Worm (Caenorhabditis elegans) whole organism, L4/young adult: ENCODE measurements around the gene farl-11.
"Not testable (repeated sequence)": the region's sequence is repeated elsewhere in the genome, so short reads cannot be mapped to it uniquely, and the experiment has no call there.

ENCODE experiments used
- W03F9.2 ChIP-seq: fragments of 150-350 bp; optimal IDR thresholded peaks from 2 replicates; lab custom pipeline; 2014; ENCODE audit warnings: missing biosample characterization, missing genetic modification characterization
- dao-5 ChIP-seq: sonication (generic microtip); optimal IDR thresholded peaks from 2 replicates; lab custom pipeline; 2016; ENCODE audit warnings: missing genotype, missing genetic modification characterization, moderate library complexity, missing compliant biosample characterization
- him-1 ChIP-seq: sonication (generic microtip); optimal IDR thresholded peaks from 2 replicates; lab custom pipeline; 2016; ENCODE audit warnings: missing genotype, missing genetic modification reagents, missing genetic modification characterization, missing compliant biosample characterization

The farl-11 gene

DNA sequence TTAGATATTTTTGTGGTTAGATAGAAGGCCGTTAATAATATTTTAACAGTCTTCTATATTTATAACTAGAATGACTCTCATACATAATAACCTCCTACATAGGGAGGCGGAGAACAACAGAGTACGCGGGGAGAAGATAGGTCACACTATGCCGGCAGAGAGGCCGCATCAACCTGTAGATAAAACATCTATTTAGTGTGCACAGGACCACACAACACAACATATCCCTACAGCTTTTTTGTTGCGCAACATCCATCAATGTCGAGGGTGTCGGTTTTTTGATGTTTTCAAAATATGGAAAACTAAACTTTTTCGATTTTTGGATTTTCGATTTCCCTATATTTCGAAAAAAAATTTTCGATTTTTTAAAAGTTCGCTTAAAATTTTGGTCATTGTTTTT is 14.0 kb downstream of the farl-11 start:
- no peak for TF ChIP-seq him-1 (tag; lab: Kevin White, UChicago)
- TF ChIP-seq dao-5 (tag; lab: Kevin White, UChicago): no peak
- TF ChIP-seq W03F9.2: no peak

- TF ChIP-seq W03F9.2 (no peak), him-1 (tag; lab: Kevin White, UChicago) (no peak), dao-5 (tag; lab: Kevin White, UChicago) (no peak)
These were observed 14.8 kb downstream of the farl-11 start for ce11 chrII:7090085-7090484.

DNA sequence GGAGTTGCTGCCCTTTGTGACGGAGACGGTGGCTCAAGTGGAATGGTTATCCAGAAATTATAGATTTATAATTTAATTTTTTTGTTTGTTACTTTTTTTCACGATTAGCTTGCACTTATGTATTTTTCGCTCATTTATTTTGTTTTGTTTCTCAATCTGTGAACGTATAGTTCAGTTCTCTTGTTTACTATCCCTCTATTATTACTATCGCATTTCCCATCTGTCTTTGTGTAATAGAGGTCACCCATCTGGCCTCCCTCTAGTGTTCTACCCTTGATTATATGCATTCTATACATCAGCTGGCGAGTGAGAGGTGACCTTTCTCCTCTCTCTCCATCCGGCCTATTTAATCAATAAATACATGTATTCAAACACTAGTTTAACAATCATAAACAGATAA is 20.8 kb downstream of the farl-11 start, which contains the start of the genes T02G5.14 and T02G5.15:
TSS of gene T02G5.14 (plus strand) at position 301 of the 400 bp plus-strand sequence.
TSS of gene T02G5.15 (plus strand) at position 301 of the 400 bp plus-strand sequence.
- TF ChIP-seq dao-5 (tag; lab: Kevin White, UChicago); W03F9.2; him-1 (tag; lab: Kevin White, UChicago): not testable (repeated sequence)

DNA sequence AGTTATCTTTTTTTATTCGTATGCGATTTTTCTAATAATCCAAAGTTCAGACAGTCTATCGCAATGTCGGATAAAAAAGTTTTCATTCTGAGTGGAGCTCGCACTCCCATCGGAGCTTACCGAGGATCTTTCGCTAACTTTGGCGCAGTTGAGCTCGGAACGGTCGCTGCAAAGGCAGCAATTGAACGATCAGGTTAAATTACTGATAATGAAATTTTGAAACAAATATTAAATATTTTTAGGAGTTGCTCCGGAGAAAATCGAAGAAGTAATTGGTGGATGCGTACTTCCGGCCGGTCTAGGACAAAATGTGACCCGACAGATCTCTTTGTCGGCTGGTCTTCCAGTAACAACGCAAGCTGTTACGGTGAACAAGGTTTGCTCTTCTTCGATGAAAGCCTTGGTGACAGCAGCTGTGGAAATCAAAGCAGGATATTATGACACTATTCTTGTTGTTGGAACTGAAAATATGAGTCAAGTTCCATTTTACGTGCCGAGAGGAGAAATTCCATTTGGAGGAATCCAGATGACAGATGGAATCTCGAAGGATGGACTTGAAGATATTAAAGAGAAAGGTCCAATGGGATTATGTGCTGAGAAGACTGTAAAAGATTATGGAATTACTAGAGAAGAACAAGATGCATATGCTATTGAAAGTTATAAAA is 29.1 kb downstream of the farl-11 start, which contains the start of gene T02G5.7:
TSS of gene T02G5.7 (plus strand) at position 51 of the 665 bp plus-strand sequence.
- TF ChIP-seq W03F9.2: no peak
- TF ChIP-seq dao-5 (tag; lab: Kevin White, UChicago): no peak
- TF ChIP-seq him-1 (tag; lab: Kevin White, UChicago): no peak

- TF ChIP-seq dao-5 (tag; lab: Kevin White, UChicago): no peak
- no peak for TF ChIP-seq W03F9.2
- no peak for TF ChIP-seq him-1 (tag; lab: Kevin White, UChicago)
These were observed 31.3 kb downstream of the farl-11 start, which contains the start of gene kat-1 for ce11 chrII:7073537-7073913. kat-1 (plus strand) TSS chrII:7073814.

ce11 chrII:7072590-7073536 is 32.0 kb downstream of the farl-11 start:
- peak; percentile 11 for TF ChIP-seq him-1 (tag; lab: Kevin White, UChicago)
- TF ChIP-seq dao-5 (tag; lab: Kevin White, UChicago): no peak
- TF ChIP-seq W03F9.2: peak; percentile 58

DNA sequence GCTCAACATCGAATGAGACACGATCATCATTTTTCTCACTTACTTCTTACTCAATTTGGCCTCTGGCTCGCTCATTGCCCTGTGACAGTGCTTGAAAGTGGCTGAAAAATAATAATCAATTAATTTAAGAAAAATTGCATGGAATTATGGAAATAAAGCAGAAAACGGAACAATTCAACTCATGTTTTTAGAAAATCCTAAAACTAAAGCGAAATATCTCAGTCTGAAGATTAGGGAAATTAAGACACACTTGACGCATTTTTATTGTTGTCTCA is 32.6 kb downstream of the farl-11 start, which contains the start of gene kars-1:
TSS of gene kars-1 (minus strand) at position 101 of the 275 bp plus-strand sequence.
- no peak for TF ChIP-seq W03F9.2
- no peak for TF ChIP-seq him-1 (tag; lab: Kevin White, UChicago)
- TF ChIP-seq dao-5 (tag; lab: Kevin White, UChicago): no peak

DNA sequence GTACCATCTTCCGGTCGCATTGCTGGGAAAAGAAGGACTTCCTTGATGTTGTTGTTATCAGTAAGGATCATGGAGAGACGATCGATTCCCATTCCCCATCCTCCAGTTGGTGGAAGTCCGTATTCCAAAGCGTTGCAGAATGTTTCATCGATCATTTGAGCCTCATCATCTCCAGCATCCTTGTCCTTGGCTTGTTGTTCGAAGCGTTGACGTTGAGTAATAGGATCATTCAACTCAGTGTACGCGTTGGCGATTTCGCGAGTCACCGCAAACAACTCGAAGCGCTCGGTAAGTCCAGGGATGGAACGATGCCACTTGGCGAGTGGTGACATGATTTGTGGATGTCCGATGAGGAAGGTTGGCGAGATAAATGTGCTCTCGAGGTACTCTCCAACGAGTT is 34.4 kb downstream of the farl-11 start:
- TF ChIP-seq him-1 (tag; lab: Kevin White, UChicago): no peak
- TF ChIP-seq W03F9.2: no peak
- no peak for TF ChIP-seq dao-5 (tag; lab: Kevin White, UChicago)

DNA sequence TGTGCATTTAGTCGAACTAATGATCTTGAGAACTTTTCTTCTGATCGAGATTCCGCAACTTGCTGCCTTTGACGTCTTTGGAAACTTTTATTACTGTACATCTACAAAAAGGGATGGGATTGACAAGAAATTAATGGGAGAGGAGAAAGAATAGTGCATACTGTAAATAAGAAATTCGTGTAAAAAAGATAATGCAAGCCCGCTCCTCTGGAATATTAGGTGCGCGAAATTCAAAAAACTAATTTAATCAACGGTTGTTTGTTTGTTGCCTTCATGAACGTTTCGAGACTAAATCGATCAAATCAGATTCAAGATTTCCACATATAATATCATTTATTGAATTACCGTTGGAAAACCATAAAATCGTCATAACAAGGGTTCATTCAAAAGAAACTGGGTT is 35.0 kb downstream of the farl-11 start, which contains the start of gene him-14:
TSS of gene him-14 (minus strand) at position 101 of the 400 bp plus-strand sequence.
- TF ChIP-seq W03F9.2: no peak

DNA sequence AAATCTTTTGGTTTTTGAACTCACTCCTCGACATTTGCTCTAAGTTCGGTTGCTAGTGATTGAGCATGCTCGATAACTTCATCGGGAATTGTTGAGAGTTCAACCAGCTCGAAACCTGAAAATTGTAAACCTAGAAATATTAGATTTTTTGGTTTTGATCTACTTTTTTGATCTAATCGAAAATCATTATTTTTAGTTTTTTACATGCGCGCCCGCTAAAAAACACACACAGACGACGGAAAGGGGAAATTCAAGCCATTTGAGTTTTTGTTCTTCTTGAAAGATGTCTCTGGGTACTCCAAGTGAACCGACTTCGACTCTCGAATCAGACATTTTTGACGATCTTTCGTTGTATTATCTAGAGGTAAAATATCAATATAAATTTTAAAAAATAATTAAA is 39.4 kb downstream of the farl-11 start, which contains the start of gene nos-2:
TSS of gene nos-2 (plus strand) at position 228 of the 400 bp plus-strand sequence.
- TF ChIP-seq dao-5 (tag; lab: Kevin White, UChicago) (no peak), him-1 (tag; lab: Kevin White, UChicago) (no peak), W03F9.2 (no peak)

DNA sequence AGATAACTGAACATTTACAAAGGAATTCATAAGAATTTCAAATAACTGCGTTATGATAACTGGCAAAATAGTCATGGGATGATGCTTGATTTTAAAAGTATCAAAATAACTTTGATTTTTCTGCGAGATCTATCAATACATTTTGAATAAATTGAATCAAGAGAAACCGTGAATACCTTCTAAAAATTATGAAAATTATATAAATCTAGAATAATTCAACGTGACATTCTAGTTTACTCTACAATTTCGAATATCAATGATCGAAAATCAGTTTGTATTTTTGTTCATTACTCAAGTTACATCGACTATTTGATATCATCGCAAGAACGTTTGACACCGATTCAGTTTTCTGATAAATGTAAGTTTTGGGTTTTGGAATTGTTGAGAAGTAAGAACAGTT is 43.1 kb downstream of the farl-11 start, which contains the start of gene acs-6:
TSS of gene acs-6 (plus strand) at position 301 of the 400 bp plus-strand sequence.
- TF ChIP-seq him-1 (tag; lab: Kevin White, UChicago): no peak
- no peak for TF ChIP-seq dao-5 (tag; lab: Kevin White, UChicago)

ce11 chrII:7060791-7061190 is 44.0 kb downstream of the farl-11 start:
- TF ChIP-seq dao-5 (tag; lab: Kevin White, UChicago): no peak
- TF ChIP-seq W03F9.2: no peak
- TF ChIP-seq him-1 (tag; lab: Kevin White, UChicago): no peak

DNA sequence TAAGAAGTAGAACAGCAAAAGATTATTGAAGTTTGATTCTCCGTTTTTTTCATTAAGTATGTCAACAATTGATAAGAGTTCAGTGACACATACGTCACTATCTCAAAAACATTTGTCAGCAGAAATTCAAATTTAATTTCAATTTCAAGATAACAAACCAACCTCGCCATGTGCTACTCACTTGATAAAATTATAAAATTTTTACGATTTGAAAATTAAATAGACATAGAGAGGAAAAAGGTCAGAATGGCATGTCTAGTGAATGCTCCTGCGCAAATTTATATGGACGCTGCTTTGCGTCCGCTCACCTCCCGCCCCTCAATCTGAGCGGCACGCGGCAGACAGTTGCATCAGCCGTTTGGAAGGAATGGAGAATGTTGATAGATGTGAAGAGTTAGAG is 44.6 kb downstream of the farl-11 start:
- no peak for TF ChIP-seq him-1 (tag; lab: Kevin White, UChicago)

DNA sequence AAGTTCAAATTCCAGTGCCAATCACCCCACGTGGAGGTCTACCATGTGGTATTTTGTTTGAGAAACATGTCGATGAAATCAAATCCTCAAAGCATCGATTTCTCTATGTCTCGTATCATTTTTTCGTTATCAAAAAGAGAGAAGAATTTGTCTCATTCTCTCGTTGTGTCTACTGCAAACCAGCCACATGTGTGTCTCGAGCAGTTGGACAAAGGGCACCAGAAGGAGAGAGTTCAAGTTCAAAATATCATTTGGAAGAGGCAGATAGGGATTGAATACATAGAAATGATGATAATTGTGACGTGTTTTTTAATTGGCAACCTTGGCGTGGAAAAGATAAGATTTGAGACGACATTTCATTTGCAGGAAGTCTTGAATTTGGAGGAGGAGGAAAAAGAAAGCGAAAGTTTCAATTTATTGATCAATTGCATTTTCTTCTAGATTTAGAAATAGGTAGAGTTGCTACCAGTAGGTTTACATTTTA is 45.5 kb downstream of the farl-11 start:
- TF ChIP-seq dao-5 (tag; lab: Kevin White, UChicago): no peak
- peak; percentile 21 for TF ChIP-seq W03F9.2
- TF ChIP-seq him-1 (tag; lab: Kevin White, UChicago): no peak
